Worm (Caenorhabditis elegans) whole organism, L4/young adult: ENCODE data around the gene H40L08.7.

ENCODE experiments used
- W03F9.2 ChIP-seq: fragments of 150-350 bp; optimal IDR thresholded peaks from 2 replicates; lab custom pipeline; 2014; ENCODE audit warnings: missing biosample characterization, missing genetic modification characterization
- dao-5 ChIP-seq: sonication (generic microtip); optimal IDR thresholded peaks from 2 replicates; lab custom pipeline; 2016; ENCODE audit warnings: missing genotype, missing genetic modification characterization, moderate library complexity, missing compliant biosample characterization
- him-1 ChIP-seq: sonication (generic microtip); optimal IDR thresholded peaks from 2 replicates; lab custom pipeline; 2016; ENCODE audit warnings: missing genotype, missing genetic modification reagents, missing genetic modification characterization, missing compliant biosample characterization

The H40L08.7 gene

ce11 chrX:15077597-15078261 lies at the start of gene H40L08.7, which contains the start of the genes H40L08.8 and H40L08.2:
H40L08.7 (minus strand) TSS chrX:15077744.
H40L08.8 (minus strand) TSS chrX:15077633.
H40L08.2 (minus strand) TSS chrX:15077744.
- TF ChIP-seq W03F9.2 (tag; lab: Kevin White, UChicago) (no peak), dao-5 (tag; lab: Kevin White, UChicago) (no peak), him-1 (tag; lab: Kevin White, UChicago) (no peak)

- TF ChIP-seq dao-5 (tag; lab: Kevin White, UChicago) (no peak), him-1 (tag; lab: Kevin White, UChicago) (no peak), W03F9.2 (tag; lab: Kevin White, UChicago) (no peak)
Measured at ce11 chrX:15127338-15127737, 49.8 kb upstream of the H40L08.7 start.

ce11 chrX:15126736-15127135 lies 49.2 kb upstream of the H40L08.7 start:
- no peak for TF ChIP-seq dao-5 (tag; lab: Kevin White, UChicago)
- no peak for TF ChIP-seq W03F9.2 (tag; lab: Kevin White, UChicago)
- no peak for TF ChIP-seq him-1 (tag; lab: Kevin White, UChicago)

ce11 chrX:15125138-15125537 lies 47.6 kb upstream of the H40L08.7 start:
- no peak for TF ChIP-seq him-1 (tag; lab: Kevin White, UChicago)
- TF ChIP-seq W03F9.2 (tag; lab: Kevin White, UChicago), result no peak
- no peak for TF ChIP-seq dao-5 (tag; lab: Kevin White, UChicago)

- TF ChIP-seq W03F9.2 (tag; lab: Kevin White, UChicago), result no peak
- TF ChIP-seq dao-5 (tag; lab: Kevin White, UChicago), result no peak
Measured at ce11 chrX:15120545-15120944, 43.0 kb upstream of the H40L08.7 start.

- no peak for TF ChIP-seq dao-5 (tag; lab: Kevin White, UChicago)
- no peak for TF ChIP-seq W03F9.2 (tag; lab: Kevin White, UChicago)
- no peak for TF ChIP-seq him-1 (tag; lab: Kevin White, UChicago)
Measured at ce11 chrX:15116514-15116913, 39.0 kb upstream of the H40L08.7 start, which contains the start of gene R07D5.2. R07D5.2 (minus strand) TSS chrX:15116614.

ce11 chrX:15115748-15116147 lies 38.2 kb upstream of the H40L08.7 start:
- TF ChIP-seq dao-5 (tag; lab: Kevin White, UChicago) (no peak), W03F9.2 (tag; lab: Kevin White, UChicago) (no peak), him-1 (tag; lab: Kevin White, UChicago) (no peak)

- TF ChIP-seq W03F9.2 (tag; lab: Kevin White, UChicago) (no peak), him-1 (tag; lab: Kevin White, UChicago) (no peak), dao-5 (tag; lab: Kevin White, UChicago) (no peak)
Measured at ce11 chrX:15112172-15112571, 34.6 kb upstream of the H40L08.7 start.

ce11 chrX:15107747-15108252 lies 30.3 kb upstream of the H40L08.7 start, which contains the start of gene mlt-9:
mlt-9 (minus strand) TSS chrX:15107797.
- TF ChIP-seq him-1 (tag; lab: Kevin White, UChicago), result no peak
- no peak for TF ChIP-seq dao-5 (tag; lab: Kevin White, UChicago)
- no peak for TF ChIP-seq W03F9.2 (tag; lab: Kevin White, UChicago)

- TF ChIP-seq W03F9.2 (tag; lab: Kevin White, UChicago) (no peak), him-1 (tag; lab: Kevin White, UChicago) (no peak), dao-5 (tag; lab: Kevin White, UChicago) (no peak)
Measured at ce11 chrX:15104963-15105493, 27.5 kb upstream of the H40L08.7 start.

ce11 chrX:15103481-15103880 lies 25.9 kb upstream of the H40L08.7 start:
- TF ChIP-seq him-1 (tag; lab: Kevin White, UChicago) (no peak), dao-5 (tag; lab: Kevin White, UChicago) (no peak), W03F9.2 (tag; lab: Kevin White, UChicago) (no peak)

ce11 chrX:15100369-15100963 lies 22.9 kb upstream of the H40L08.7 start, which contains the start of gene dhhc-1:
dhhc-1 (minus strand) TSS chrX:15100419.
- TF ChIP-seq W03F9.2 (tag; lab: Kevin White, UChicago), result no peak
- TF ChIP-seq dao-5 (tag; lab: Kevin White, UChicago), result no peak
- no peak for TF ChIP-seq him-1 (tag; lab: Kevin White, UChicago)

ce11 chrX:15097763-15098162 lies 20.2 kb upstream of the H40L08.7 start, which contains the start of gene F09B12.3:
F09B12.3 (minus strand) TSS chrX:15097954.
- TF ChIP-seq him-1 (tag; lab: Kevin White, UChicago) (no peak), W03F9.2 (tag; lab: Kevin White, UChicago) (no peak), dao-5 (tag; lab: Kevin White, UChicago) (no peak)
